Fruit fly (Drosophila melanogaster) whole organism, embryonic: ENCODE data around the gene H.

Experiments used
- Ada2b ChIP-seq: fragments of 200-800 bp; sonication (Bioruptor generic); IDR thresholded peaks from 2 replicates; pipeline ENCODE4 v1.3.6; 2022; ENCODE audit warnings: missing biosample characterization, missing genetic modification characterization
- BEAF-32 ChIP-seq: fragments of 200-800 bp; sonication (Bioruptor generic); optimal IDR thresholded peaks from 3 replicates; lab custom pipeline; 2017; ENCODE audit warnings: missing biosample characterization, missing genetic modification characterization, mild to moderate bottlenecking, moderate library complexity, missing genetic modification reagents
- Bgb ChIP-seq: fragments of 200-800 bp; sonication (Bioruptor generic); IDR thresholded peaks from 2 replicates; pipeline ENCODE4 v1.3.6; 2022; ENCODE audit warnings: missing biosample characterization, missing genetic modification characterization; ENCODE audit not compliant: partially characterized antibody
- CG11504 ChIP-seq: fragments of 200-800 bp; sonication (Bioruptor generic); optimal IDR thresholded peaks from 3 replicates; lab custom pipeline; 2019; ENCODE audit warnings: missing biosample characterization, mild to moderate bottlenecking, missing genetic modification characterization, moderate library complexity
- CG11560 ChIP-seq: fragments of 200-800 bp; sonication (Bioruptor generic); IDR thresholded peaks from 3 replicates; pipeline ENCODE4 v1.3.6; 2022; ENCODE audit warnings: missing biosample characterization, missing genetic modification characterization
- CG11696 ChIP-seq: fragments of 200-800 bp; sonication (Bioruptor generic); IDR thresholded peaks from 2 replicates; pipeline ENCODE4 v1.3.6; 2022; ENCODE audit warnings: missing biosample characterization, missing genetic modification characterization
- CG12236 ChIP-seq: fragments of 200-800 bp; sonication (Bioruptor generic); optimal IDR thresholded peaks from 2 replicates; lab custom pipeline; 2016; ENCODE audit warnings: missing biosample characterization, missing genetic modification characterization
- CG14965 ChIP-seq: fragments of 200-800 bp; sonication (Bioruptor generic); optimal IDR thresholded peaks from 2 replicates; lab custom pipeline; 2016; ENCODE audit warnings: missing biosample characterization, missing genetic modification characterization, borderline replicate concordance
- CG15479 ChIP-seq: fragments of 200-800 bp; sonication (Bioruptor generic); optimal IDR thresholded peaks from 3 replicates; lab custom pipeline; 2019; ENCODE audit warnings: missing biosample characterization, mild to moderate bottlenecking, missing genetic modification characterization, moderate library complexity
- CG1603 ChIP-seq: fragments of 200-800 bp; sonication (Bioruptor generic); optimal IDR thresholded peaks from 2 replicates; lab custom pipeline; 2019; ENCODE audit warnings: missing biosample characterization, mild to moderate bottlenecking, missing genetic modification characterization, moderate library complexity
- CG18262 ChIP-seq: fragments of 200-800 bp; optimal IDR thresholded peaks from 3 replicates; lab custom pipeline; 2019; ENCODE audit warnings: missing biosample characterization, mild to moderate bottlenecking, missing genetic modification characterization, moderate library complexity
- CG1832 ChIP-seq: fragments of 200-800 bp; sonication (Bioruptor generic); optimal IDR thresholded peaks from 2 replicates; lab custom pipeline; 2017; ENCODE audit warnings: missing biosample characterization, mild to moderate bottlenecking, missing genetic modification characterization, inconsistent platforms
- CG18764 ChIP-seq: fragments of 200-800 bp; sonication (Bioruptor generic); optimal IDR thresholded peaks from 3 replicates; lab custom pipeline; 2016; ENCODE audit warnings: missing biosample characterization, missing genetic modification characterization
- CG34422 ChIP-seq: fragments of 200-800 bp; sonication (Bioruptor generic); IDR thresholded peaks from 3 replicates; pipeline ENCODE4 v1.3.6; 2022; ENCODE audit warnings: missing biosample characterization, missing genetic modification characterization
- CG4854 ChIP-seq: fragments of 200-800 bp; sonication (Bioruptor generic); optimal IDR thresholded peaks from 2 replicates; lab custom pipeline; 2016; ENCODE audit warnings: missing biosample characterization, missing genetic modification characterization, inconsistent platforms
- CG5245 ChIP-seq: fragments of 200-800 bp; sonication (Bioruptor generic); optimal IDR thresholded peaks from 3 replicates; lab custom pipeline; 2016; ENCODE audit warnings: missing biosample characterization, missing genetic modification characterization
- CG5953 ChIP-seq: fragments of 200-800 bp; sonication (Bioruptor generic); IDR thresholded peaks from 2 replicates; pipeline ENCODE4 v1.3.6; 2022; ENCODE audit warnings: missing biosample characterization, missing genetic modification characterization
- CG6254 ChIP-seq: fragments of 200-800 bp; sonication (Bioruptor generic); optimal IDR thresholded peaks from 3 replicates; lab custom pipeline; 2017; ENCODE audit warnings: mild to moderate bottlenecking, missing biosample characterization, missing genetic modification reagents, missing genetic modification characterization
- CG6654 ChIP-seq: fragments of 200-800 bp; sonication (Bioruptor generic); optimal IDR thresholded peaks from 2 replicates; lab custom pipeline; 2017; ENCODE audit warnings: missing biosample characterization, mild to moderate bottlenecking, missing genetic modification characterization
- CG7357 ChIP-seq: fragments of 200-800 bp; sonication (Bioruptor generic); IDR thresholded peaks from 3 replicates; pipeline ENCODE4 v1.3.6; 2022; ENCODE audit warnings: missing biosample characterization, missing genetic modification characterization
- CG9609 ChIP-seq: fragments of 200-800 bp; sonication (Bioruptor generic); optimal IDR thresholded peaks from 3 replicates; lab custom pipeline; 2016; ENCODE audit warnings: missing biosample characterization, missing genetic modification characterization
- D19B ChIP-seq: fragments of 200-800 bp; sonication (Bioruptor generic); optimal IDR thresholded peaks from 2 replicates; lab custom pipeline; 2017; ENCODE audit warnings: missing biosample characterization, mild to moderate bottlenecking, missing genetic modification characterization
- E2f2 ChIP-seq: fragments of 200-800 bp; sonication (Bioruptor generic); IDR thresholded peaks from 2 replicates; pipeline ENCODE4 v1.3.6; 2022; ENCODE audit warnings: missing biosample characterization, missing genetic modification characterization
- Gsc ChIP-seq: fragments of 200-800 bp; sonication (Bioruptor generic); IDR thresholded peaks from 2 replicates; pipeline ENCODE4 v1.3.6; 2022; ENCODE audit warnings: missing biosample characterization, missing genetic modification characterization
- HLHmδ ChIP-seq: fragments of 200-800 bp; sonication (Bioruptor generic); optimal IDR thresholded peaks from 2 replicates; lab custom pipeline; 2018; ENCODE audit warnings: missing biosample characterization, mild to moderate bottlenecking, missing genetic modification characterization, moderate library complexity
- Lim3 ChIP-seq: fragments of 200-800 bp; sonication (Bioruptor generic); IDR thresholded peaks from 2 replicates; pipeline ENCODE4 v1.3.6; 2022; ENCODE audit warnings: missing biosample characterization, missing genetic modification characterization
- Nf-YC ChIP-seq: fragments of 200-800 bp; optimal IDR thresholded peaks from 3 replicates; lab custom pipeline; 2019; ENCODE audit warnings: missing biosample characterization, mild to moderate bottlenecking, missing genetic modification characterization, moderate library complexity
- Sin3A ChIP-seq: fragments of >200 bp; optimal IDR thresholded peaks from 2 replicates; lab custom pipeline; 2018
- Sry-δ ChIP-seq: fragments of 200-800 bp; sonication (Bioruptor generic); optimal IDR thresholded peaks from 2 replicates; lab custom pipeline; 2016; ENCODE audit warnings: missing biosample characterization, missing genetic modification characterization
- az2 ChIP-seq: fragments of 200-800 bp; sonication (Bioruptor generic); optimal IDR thresholded peaks from 3 replicates; lab custom pipeline; 2016; ENCODE audit warnings: missing biosample characterization, missing genetic modification characterization
- chif ChIP-seq, 2 experiments: fragments of 200-800 bp; sonication (Bioruptor generic); optimal IDR thresholded peaks; 3 replicates each; lab custom pipeline; 2016; ENCODE audit warnings: missing biosample characterization in 2 of 2, missing genetic modification characterization in 2 of 2
- corto ChIP-seq: fragments of 200-800 bp; sonication (Bioruptor generic); optimal IDR thresholded peaks from 2 replicates; lab custom pipeline; 2016; ENCODE audit warnings: missing biosample characterization, mild to moderate bottlenecking, missing genetic modification characterization, moderate library complexity
- crc ChIP-seq: fragments of 200-800 bp; sonication (Bioruptor generic); optimal IDR thresholded peaks from 2 replicates; lab custom pipeline; 2016; ENCODE audit warnings: missing biosample characterization, missing genetic modification characterization
- dati ChIP-seq: fragments of 200-800 bp; sonication (Bioruptor generic); IDR thresholded peaks from 2 replicates; pipeline ENCODE4 v1.3.6; 2022; ENCODE audit warnings: missing biosample characterization, missing genetic modification characterization
- disco-r ChIP-seq: fragments of 200-800 bp; sonication (Bioruptor generic); optimal IDR thresholded peaks from 2 replicates; lab custom pipeline; 2016; ENCODE audit warnings: missing biosample characterization, missing genetic modification characterization
- fd64A ChIP-seq: fragments of 200-800 bp; sonication (Bioruptor generic); optimal IDR thresholded peaks from 3 replicates; lab custom pipeline; 2018; ENCODE audit warnings: missing biosample characterization, mild to moderate bottlenecking, missing genetic modification characterization
- hbn ChIP-seq: fragments of 200-800 bp; sonication (Bioruptor generic); IDR thresholded peaks from 2 replicates; pipeline ENCODE4 v1.3.6; 2022; ENCODE audit warnings: missing biosample characterization, missing genetic modification characterization; ENCODE audit not compliant: partially characterized antibody
- ind ChIP-seq: fragments of 200-800 bp; sonication (Bioruptor generic); optimal IDR thresholded peaks from 3 replicates; lab custom pipeline; 2016; ENCODE audit warnings: missing biosample characterization, missing genetic modification characterization
- klu ChIP-seq: fragments of 200-800 bp; sonication (Bioruptor generic); IDR thresholded peaks from 2 replicates; pipeline ENCODE4 v1.3.6; 2022; ENCODE audit warnings: missing biosample characterization, missing genetic modification characterization
- luna ChIP-seq: fragments of 200-800 bp; sonication (Bioruptor generic); optimal IDR thresholded peaks from 2 replicates; lab custom pipeline; 2016; ENCODE audit warnings: missing biosample characterization, missing genetic modification characterization
- maf-S ChIP-seq: fragments of 200-800 bp; sonication (Bioruptor generic); optimal IDR thresholded peaks from 2 replicates; lab custom pipeline; 2016; ENCODE audit warnings: missing biosample characterization, missing genetic modification characterization
- mam ChIP-seq: fragments of 200-800 bp; sonication (Bioruptor generic); optimal IDR thresholded peaks from 3 replicates; lab custom pipeline; 2016; ENCODE audit warnings: missing biosample characterization, missing genetic modification characterization
- odd ChIP-seq: fragments of 200-800 bp; sonication (Bioruptor generic); optimal IDR thresholded peaks from 2 replicates; lab custom pipeline; 2017; ENCODE audit warnings: missing biosample characterization, mild to moderate bottlenecking, missing genetic modification characterization
- psq ChIP-seq: fragments of 200-800 bp; sonication (Bioruptor generic); optimal IDR thresholded peaks from 2 replicates; lab custom pipeline; 2017; ENCODE audit warnings: missing biosample characterization, missing genetic modification characterization
- pzg ChIP-seq: fragments of 200-800 bp; sonication (Bioruptor generic); optimal IDR thresholded peaks from 3 replicates; lab custom pipeline; 2018; ENCODE audit warnings: missing biosample characterization, mild to moderate bottlenecking, missing genetic modification characterization, moderate library complexity
- ro ChIP-seq: fragments of 200-800 bp; sonication (Bioruptor generic); IDR thresholded peaks from 2 replicates; pipeline ENCODE4 v1.3.6; 2022; ENCODE audit warnings: missing biosample characterization, missing genetic modification characterization
- sens-2 ChIP-seq: fragments of 200-800 bp; sonication (Bioruptor generic); IDR thresholded peaks from 2 replicates; pipeline ENCODE4 v1.3.6; 2022; ENCODE audit warnings: missing biosample characterization, missing genetic modification characterization
- shn ChIP-seq: fragments of 200-800 bp; sonication (Bioruptor generic); optimal IDR thresholded peaks from 3 replicates; lab custom pipeline; 2016; ENCODE audit warnings: missing biosample characterization, missing genetic modification characterization
- sim ChIP-seq: fragments of 200-800 bp; sonication (Bioruptor generic); IDR thresholded peaks from 2 replicates; pipeline ENCODE4 v1.3.6; 2022; ENCODE audit warnings: missing biosample characterization, missing genetic modification characterization
- stwl ChIP-seq: fragments of 200-800 bp; sonication (Bioruptor generic); optimal IDR thresholded peaks from 3 replicates; lab custom pipeline; 2018; ENCODE audit warnings: missing biosample characterization, mild to moderate bottlenecking, missing genetic modification characterization, moderate library complexity
- tgo ChIP-seq: fragments of 200-800 bp; sonication (Bioruptor generic); IDR thresholded peaks from 3 replicates; pipeline ENCODE4 v1.3.6; 2022; ENCODE audit warnings: missing biosample characterization, missing genetic modification characterization
- tup ChIP-seq: fragments of 200-800 bp; sonication (Bioruptor generic); optimal IDR thresholded peaks from 2 replicates; lab custom pipeline; 2016; ENCODE audit warnings: missing biosample characterization, mild to moderate bottlenecking, missing genetic modification characterization, moderate library complexity
- zfh2 ChIP-seq: fragments of 200-800 bp; sonication (Bioruptor generic); optimal IDR thresholded peaks from 2 replicates; lab custom pipeline; 2016; ENCODE audit warnings: missing biosample characterization, missing genetic modification characterization

The H gene

DNA sequence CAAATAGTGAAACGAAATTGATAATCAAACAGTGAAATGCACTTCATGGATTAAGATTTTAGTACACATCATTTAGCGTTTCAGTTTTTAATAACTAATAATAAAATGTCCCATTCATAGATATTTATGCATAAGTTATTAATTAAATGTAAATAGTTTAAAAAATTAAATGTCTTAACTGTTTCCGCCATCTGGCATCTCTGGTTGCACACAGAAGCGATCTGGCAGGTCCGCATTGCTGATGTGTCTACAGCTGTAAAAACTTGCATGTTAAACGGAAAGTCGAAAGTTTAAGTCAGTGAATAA, 33.3 kb upstream of the H start, which contains the start of gene Srp72 (continued):
- peak; percentile 59 for TF ChIP-seq stwl
- TF ChIP-seq corto (GFP tag; lab: Kevin White, UChicago): no peak
- peak; percentile 34 for TF ChIP-seq CG5245 (GFP tag; lab: Kevin White, UChicago)
- no peak for TF ChIP-seq fd64A (GFP tag; lab: Kevin White, UChicago)
- TF ChIP-seq sens-2 (GFP tag; lab: Robert Waterston, UW): 0 out of 2 replicates have a peak, but pooled peaks have one; percentile 9
- peak; percentile 41 for TF ChIP-seq Nf-YC
- TF ChIP-seq pzg: peak; percentile 35
- peak; percentile 53 for TF ChIP-seq CG18764
- TF ChIP-seq az2 (GFP tag; lab: Kevin White, UChicago): peak; percentile 36
- TF ChIP-seq CG15479 (GFP tag; lab: Kevin White, UChicago): no peak
- TF ChIP-seq klu (GFP tag; lab: Robert Waterston, UW): no peak
- TF ChIP-seq ind (GFP tag; lab: Kevin White, UChicago): peak; percentile 69
- TF ChIP-seq tup (GFP tag; lab: Kevin White, UChicago): peak; percentile 16
- TF ChIP-seq CG5953 (GFP tag; lab: Robert Waterston, UW): no peak
- TF ChIP-seq CG18262: peak; percentile 34
- TF ChIP-seq CG7357 (GFP tag; lab: Robert Waterston, UW): peak; percentile 14; the same call in 1 of the 3 replicates
- no peak for TF ChIP-seq CG34422
- no peak for TF ChIP-seq CG14965 (GFP tag; lab: Kevin White, UChicago)
- TF ChIP-seq chif (GFP tag; optimal IDR thresholded peaks at IDR 0.05; lab: Kevin White, UChicago): no peak
- TF ChIP-seq E2f2 (GFP tag; lab: Robert Waterston, UW): peak; percentile 59
- TF ChIP-seq crc (GFP tag; lab: Kevin White, UChicago): no peak
- no peak for TF ChIP-seq CG11696 (GFP tag; lab: Robert Waterston, UW)
- no peak for TF ChIP-seq disco-r (GFP tag; lab: Kevin White, UChicago)
- no peak for TF ChIP-seq shn (GFP tag; lab: Kevin White, UChicago)
- no peak for TF ChIP-seq CG4854
- TF ChIP-seq Sry-δ (GFP tag; lab: Kevin White, UChicago): no peak
- TF ChIP-seq HLHmδ: no peak
- peak; percentile 44 for TF ChIP-seq BEAF-32 (GFP tag; lab: Kevin White, UChicago)
- TF ChIP-seq dati (GFP tag; lab: Robert Waterston, UW): no peak
- TF ChIP-seq luna: no peak
- no peak for TF ChIP-seq ro (GFP tag; lab: Robert Waterston, UW)
- no peak for TF ChIP-seq CG9609 (GFP tag; lab: Kevin White, UChicago)
- peak; percentile 1 for TF ChIP-seq zfh2 (GFP tag; lab: Kevin White, UChicago)
- no peak for TF ChIP-seq CG1603 (tag; lab: Kevin White, UChicago)
- TF ChIP-seq CG11504: peak; percentile 55
- no peak for TF ChIP-seq maf-S (GFP tag; lab: Kevin White, UChicago)
- no peak for TF ChIP-seq psq (GFP tag; lab: Kevin White, UChicago)
- TF ChIP-seq sim: no peak
- TF ChIP-seq Sin3A (lab: Kevin White, UChicago): peak; percentile 46
- TF ChIP-seq Gsc (GFP tag; lab: Robert Waterston, UW): no peak
- no peak for TF ChIP-seq CG12236 (GFP tag; lab: Kevin White, UChicago)
- TF ChIP-seq CG6254 (GFP tag; lab: Kevin White, UChicago): no peak
- no peak for TF ChIP-seq Lim3 (GFP tag; lab: Robert Waterston, UW)
- TF ChIP-seq mam: no peak
- TF ChIP-seq D19B (GFP tag; lab: Kevin White, UChicago): no peak
- peak; percentile 27; the same call in 1 of the 3 replicates for TF ChIP-seq tgo (GFP tag; lab: Robert Waterston, UW)
- TF ChIP-seq hbn: no peak
- no peak for TF ChIP-seq Bgb (GFP tag; lab: Robert Waterston, UW)
- TF ChIP-seq CG6654 (GFP tag; lab: Kevin White, UChicago): no peak
- no peak for TF ChIP-seq CG1832 (GFP tag; lab: Kevin White, UChicago)
- no peak for TF ChIP-seq CG11560
- peak; percentile 38 for TF ChIP-seq Ada2b (GFP tag; lab: Robert Waterston, UW)
- no peak for TF ChIP-seq odd (GFP tag; lab: Kevin White, UChicago)
